Worm (Caenorhabditis elegans) whole organism, early embryonic: ENCODE results near the gene ZK673.6.
"Not testable (repeated sequence)": the region's sequence is repeated elsewhere in the genome, so short reads cannot be mapped to it uniquely, and the experiment has no call there.

ENCODE experiments used
- B0310.2 ChIP-seq: sonication (generic microtip); optimal IDR thresholded peaks from 2 replicates; lab custom pipeline; 2016; ENCODE audit warnings: mild to moderate bottlenecking, missing genetic modification characterization, missing compliant biosample characterization
- F13C5.2 ChIP-seq: sonication (generic microtip); optimal IDR thresholded peaks from 2 replicates; lab custom pipeline; 2017; ENCODE audit warnings: mild to moderate bottlenecking, missing genetic modification characterization, inconsistent platforms, missing compliant biosample characterization
- aly-1 ChIP-seq: sonication (generic microtip); optimal IDR thresholded peaks from 2 replicates; lab custom pipeline; 2016; ENCODE audit warnings: missing genetic modification characterization, missing compliant biosample characterization
- ama-1 ChIP-seq: fragments of 150-350 bp; optimal IDR thresholded peaks from 2 replicates; lab custom pipeline; 2014
- ceh-36 ChIP-seq: sonication (generic microtip); optimal IDR thresholded peaks from 2 replicates; lab custom pipeline; 2016; ENCODE audit warnings: missing genetic modification characterization, inconsistent platforms, missing compliant biosample characterization
- ets-7 ChIP-seq: sonication (generic microtip); optimal IDR thresholded peaks from 2 replicates; lab custom pipeline; 2016; ENCODE audit warnings: missing genotype, missing genetic modification characterization, missing compliant biosample characterization
- hnd-1 ChIP-seq: sonication (generic microtip); optimal IDR thresholded peaks from 2 replicates; lab custom pipeline; 2016; ENCODE audit warnings: missing genetic modification characterization, missing compliant biosample characterization
- pes-1 ChIP-seq: fragments of 200-800 bp; sonication (Bioruptor generic); IDR thresholded peaks from 2 replicates; pipeline ENCODE4 v1.3.6; 2022; ENCODE audit warnings: missing genetic modification reagents, missing genetic modification characterization, missing compliant biosample characterization
- scrt-1 ChIP-seq: fragments of 200-800 bp; sonication (Bioruptor generic); IDR thresholded peaks from 2 replicates; pipeline ENCODE4 v1.3.6; 2022; ENCODE audit warnings: missing genetic modification characterization, missing compliant biosample characterization
- sea-1 ChIP-seq: fragments of 200-800 bp; sonication (Bioruptor generic); conservative IDR thresholded peaks from 2 replicates; pipeline ENCODE4 v1.3.6; 2022; ENCODE audit warnings: missing genetic modification characterization, missing compliant biosample characterization
- tbx-11 ChIP-seq: fragments of 200-800 bp; sonication (Bioruptor generic); IDR thresholded peaks from 2 replicates; pipeline ENCODE4 v1.3.6; 2022; ENCODE audit warnings: missing genetic modification characterization, missing compliant biosample characterization

- TF ChIP-seq ets-7; aly-1 (tag; lab: Kevin White, UChicago); sea-1 (GFP tag; lab: Robert Waterston, UW); ama-1 (lab: Kevin White, UChicago); pes-1 (GFP tag; lab: Robert Waterston, UW); B0310.2; tbx-11 (GFP tag; lab: Robert Waterston, UW); ceh-36; hnd-1; F13C5.2; scrt-1: not testable (repeated sequence)
These were observed 28.9 kb upstream of the ZK673.6 start, which contains the start of gene ZK666.8 for ce11 chrII:10493034-10493433.
